Worm (Caenorhabditis elegans) whole organism, L2 larva: ENCODE measurements around the gene M02D8.6.

Experiments used
- R02D3.7 ChIP-seq: fragments of 150-350 bp; optimal IDR thresholded peaks from 2 replicates; lab custom pipeline; 2014; ENCODE audit warnings: missing biosample characterization, missing genetic modification characterization
- Y55F3AM.14 ChIP-seq: fragments of 200-800 bp; sonication (Bioruptor generic); optimal IDR thresholded peaks from 2 replicates; lab custom pipeline; 2018; ENCODE audit warnings: mild to moderate bottlenecking, missing genetic modification characterization, missing compliant biosample characterization
- aly-2 ChIP-seq: fragments of 150-350 bp; optimal IDR thresholded peaks from 2 replicates; lab custom pipeline; 2014; ENCODE audit warnings: missing biosample characterization, missing genetic modification characterization
- blmp-1 ChIP-seq: sonication (generic microtip); optimal IDR thresholded peaks from 2 replicates; lab custom pipeline; 2017; ENCODE audit warnings: missing genetic modification characterization, mild to moderate bottlenecking, missing compliant biosample characterization, antibody characterized with exemption, moderate library complexity; ENCODE audit not compliant: insufficient read depth
- ceh-82 ChIP-seq: fragments of 150-350 bp; optimal IDR thresholded peaks from 2 replicates; lab custom pipeline; 2014; ENCODE audit warnings: missing biosample characterization, missing genetic modification characterization
- egl-27 ChIP-seq: sonication (generic microtip); optimal IDR thresholded peaks from 3 replicates; lab custom pipeline; 2017; ENCODE audit warnings: missing biosample characterization, missing genetic modification reagents, missing genetic modification characterization
- elt-3 ChIP-seq: sonication (generic microtip); optimal IDR thresholded peaks from 2 replicates; lab custom pipeline; 2017; ENCODE audit warnings: missing biosample characterization, missing genetic modification characterization
- lin-39 ChIP-seq: fragments of 150-350 bp; optimal IDR thresholded peaks from 2 replicates; lab custom pipeline; 2014; ENCODE audit warnings: missing biosample characterization, missing genetic modification reagents, missing genetic modification characterization
- mbf-1 ChIP-seq: sonication (generic microtip); optimal IDR thresholded peaks from 2 replicates; lab custom pipeline; 2017; ENCODE audit warnings: missing biosample characterization, missing genetic modification characterization
- mdl-1 ChIP-seq, 2 experiments: fragments of 150-350 bp in 1 of 2; sonication (generic microtip) in 1 of 2; optimal IDR thresholded peaks; 2 replicates each; lab custom pipeline; 2017; ENCODE audit warnings: missing biosample characterization in 2 of 2, missing genetic modification characterization in 2 of 2
- nhr-25 ChIP-seq: fragments of 150-350 bp; sonication (generic microtip); optimal IDR thresholded peaks from 3 replicates; lab custom pipeline; 2014; ENCODE audit warnings: missing biosample characterization, missing genetic modification characterization
- skn-1 ChIP-seq: sonication (generic microtip); optimal IDR thresholded peaks from 2 replicates; lab custom pipeline; 2017; ENCODE audit warnings: missing biosample characterization, missing genetic modification characterization
- unc-39 ChIP-seq: fragments of 150-350 bp; optimal IDR thresholded peaks from 2 replicates; lab custom pipeline; 2014; ENCODE audit warnings: missing biosample characterization, missing genetic modification characterization

ce11 chrX:8713754-8714295 lies 17.9 kb downstream of the M02D8.6 start, which contains the start of gene F53A9.6:
- TF ChIP-seq lin-39 (no peak), blmp-1 (tag; lab: Kevin White, UChicago) (no peak), nhr-25 (tag; lab: Kevin White, UChicago) (no peak), skn-1 (tag; lab: Kevin White, UChicago) (no peak), mdl-1 (tag; optimal IDR thresholded peaks at IDR 0.05; lab: Kevin White, UChicago) (no peak), egl-27 (no peak), elt-3 (tag; lab: Kevin White, UChicago) (no peak), ceh-82 (no peak), mbf-1 (tag; lab: Kevin White, UChicago) (no peak), Y55F3AM.14 (no peak), R02D3.7 (tag; lab: Kevin White, UChicago) (no peak), unc-39 (tag; lab: Kevin White, UChicago) (no peak), aly-2 (tag; lab: Kevin White, UChicago) (no peak)
